Worm (Caenorhabditis elegans) whole organism, mixed stage, embryonic: ENCODE data around the gene Y39B6A.9.

ENCODE experiments used
- ceh-39 ChIP-seq: fragments of 150-350 bp; optimal IDR thresholded peaks from 2 replicates; lab custom pipeline; 2014; ENCODE audit warnings: missing biosample characterization, missing genetic modification characterization
- ceh-83 ChIP-seq: fragments of 200-800 bp; sonication (Bioruptor generic); optimal IDR thresholded peaks from 2 replicates; lab custom pipeline; 2018; ENCODE audit warnings: mild to moderate bottlenecking, missing genetic modification characterization, missing compliant biosample characterization
- ces-1 ChIP-seq: fragments of 150-350 bp; optimal IDR thresholded peaks from 2 replicates; lab custom pipeline; 2014; ENCODE audit warnings: missing biosample characterization, missing genetic modification reagents, missing genetic modification characterization
- cnd-1 ChIP-seq: fragments of 200-800 bp; sonication (Bioruptor generic); optimal IDR thresholded peaks from 2 replicates; lab custom pipeline; 2018; ENCODE audit warnings: mild to moderate bottlenecking, missing genetic modification characterization, missing compliant biosample characterization
- drap-1 ChIP-seq: fragments of 200-800 bp; sonication (Bioruptor generic); optimal IDR thresholded peaks from 3 replicates; lab custom pipeline; 2018; ENCODE audit warnings: mild to moderate bottlenecking, missing genetic modification characterization, missing compliant biosample characterization
- elt-1 ChIP-seq: sonication (generic microtip); optimal IDR thresholded peaks from 2 replicates; lab custom pipeline; 2017; ENCODE audit warnings: missing genetic modification characterization, mild to moderate bottlenecking, missing compliant biosample characterization, antibody characterized with exemption, moderate library complexity, borderline replicate concordance; ENCODE audit not compliant: insufficient read depth
- elt-3 ChIP-seq: fragments of 150-350 bp; optimal IDR thresholded peaks from 2 replicates; lab custom pipeline; 2014; ENCODE audit warnings: missing biosample characterization, missing genetic modification characterization
- flh-1 ChIP-seq: fragments of 200-800 bp; sonication (Bioruptor generic); optimal IDR thresholded peaks from 2 replicates; lab custom pipeline; 2018; ENCODE audit warnings: mild to moderate bottlenecking, missing genetic modification characterization, moderate library complexity, missing compliant biosample characterization
- ham-2 ChIP-seq: fragments of 200-800 bp; sonication (Bioruptor generic); optimal IDR thresholded peaks from 2 replicates; lab custom pipeline; 2018; ENCODE audit warnings: mild to moderate bottlenecking, missing genetic modification characterization, missing compliant biosample characterization
- hlh-1 ChIP-seq: fragments of 150-350 bp; optimal IDR thresholded peaks from 2 replicates; lab custom pipeline; 2014; ENCODE audit warnings: missing biosample characterization, missing genetic modification reagents, missing genetic modification characterization
- lin-13 ChIP-seq: fragments of 150-350 bp; optimal IDR thresholded peaks from 2 replicates; lab custom pipeline; 2014; ENCODE audit warnings: missing biosample characterization, missing genetic modification characterization
- lin-32 ChIP-seq: fragments of 200-800 bp; sonication (Bioruptor generic); optimal IDR thresholded peaks from 2 replicates; lab custom pipeline; 2018; ENCODE audit warnings: mild to moderate bottlenecking, missing genetic modification characterization, missing compliant biosample characterization
- lsy-2 ChIP-seq: fragments of 150-350 bp; optimal IDR thresholded peaks from 2 replicates; lab custom pipeline; 2014; ENCODE audit warnings: missing biosample characterization, missing genetic modification characterization
- mab-5 ChIP-seq: fragments of 150-350 bp; optimal IDR thresholded peaks from 2 replicates; lab custom pipeline; 2014; ENCODE audit warnings: missing biosample characterization, missing genetic modification characterization
- mep-1 ChIP-seq: fragments of 150-350 bp; optimal IDR thresholded peaks from 2 replicates; lab custom pipeline; 2017; ENCODE audit warnings: missing biosample characterization, missing genetic modification reagents, missing genetic modification characterization, inconsistent platforms
- nhr-12 ChIP-seq: fragments of 150-350 bp; optimal IDR thresholded peaks from 2 replicates; lab custom pipeline; 2014; ENCODE audit warnings: missing biosample characterization, missing genetic modification characterization
- nhr-2 ChIP-seq: fragments of 150-350 bp; optimal IDR thresholded peaks from 2 replicates; lab custom pipeline; 2014; ENCODE audit warnings: missing biosample characterization, missing genetic modification characterization
- nhr-237 ChIP-seq: fragments of 150-350 bp; optimal IDR thresholded peaks from 2 replicates; lab custom pipeline; 2014; ENCODE audit warnings: missing biosample characterization, missing genetic modification characterization
- nhr-28 ChIP-seq: fragments of 150-350 bp; optimal IDR thresholded peaks from 2 replicates; lab custom pipeline; 2014; ENCODE audit warnings: missing biosample characterization, missing genetic modification characterization
- nhr-76 ChIP-seq: sonication (generic microtip); optimal IDR thresholded peaks from 2 replicates; lab custom pipeline; 2017; ENCODE audit warnings: missing biosample characterization, missing genetic modification characterization
- pha-4 ChIP-seq: fragments of 150-350 bp; optimal IDR thresholded peaks from 2 replicates; lab custom pipeline; 2018; ENCODE audit warnings: missing biosample characterization, missing genetic modification reagents, missing genetic modification characterization
- sem-2 ChIP-seq: fragments of 200-800 bp; sonication (Bioruptor generic); optimal IDR thresholded peaks from 2 replicates; lab custom pipeline; 2018; ENCODE audit warnings: mild to moderate bottlenecking, missing genetic modification characterization, missing compliant biosample characterization
- snpc-4 ChIP-seq: fragments of 150-350 bp; optimal IDR thresholded peaks from 2 replicates; lab custom pipeline; 2014; ENCODE audit warnings: missing biosample characterization, missing genetic modification characterization
- sptf-1 ChIP-seq: sonication (generic microtip); optimal IDR thresholded peaks from 2 replicates; lab custom pipeline; 2017; ENCODE audit warnings: mild to moderate bottlenecking, missing genetic modification characterization, moderate library complexity, missing compliant biosample characterization
- tbx-8 ChIP-seq: fragments of 200-800 bp; sonication (Bioruptor generic); optimal IDR thresholded peaks from 2 replicates; lab custom pipeline; 2018; ENCODE audit warnings: mild to moderate bottlenecking, missing genetic modification characterization, moderate library complexity, missing compliant biosample characterization
- unc-120 ChIP-seq: sonication (generic microtip); optimal IDR thresholded peaks from 2 replicates; lab custom pipeline; 2017; ENCODE audit warnings: missing genetic modification characterization, missing compliant biosample characterization; ENCODE audit not compliant: poor library complexity, severe bottlenecking
- unc-39 ChIP-seq: fragments of 150-350 bp; optimal IDR thresholded peaks from 2 replicates; lab custom pipeline; 2014; ENCODE audit warnings: missing biosample characterization, missing genetic modification characterization
- unc-62 ChIP-seq: fragments of 150-350 bp; optimal IDR thresholded peaks from 2 replicates; lab custom pipeline; 2014; ENCODE audit warnings: missing biosample characterization, missing genetic modification reagents, missing genetic modification characterization
- zip-8 ChIP-seq: fragments of 150-350 bp; optimal IDR thresholded peaks from 2 replicates; lab custom pipeline; 2014; ENCODE audit warnings: missing biosample characterization, missing genetic modification characterization

Y39B6A.9 gene

ce11 chrV:19148350-19148749, 12.0 kb downstream of the Y39B6A.9 start:
- no peak for TF ChIP-seq nhr-12 (tag; lab: Kevin White, UChicago)
- peak; percentile 13 for TF ChIP-seq drap-1 (GFP tag; lab: Kevin White, UChicago)

- TF ChIP-seq lin-32 (GFP tag; lab: Kevin White, UChicago) (no peak), drap-1 (GFP tag; lab: Kevin White, UChicago) (no peak), nhr-237 (tag; lab: Kevin White, UChicago) (no peak), ceh-83 (no peak), tbx-8 (GFP tag; lab: Kevin White, UChicago) (no peak), cnd-1 (tag; lab: Kevin White, UChicago) (no peak), ces-1 (GFP tag; lab: Kevin White, UChicago) (no peak), mep-1 (tag; lab: Kevin White, UChicago) (no peak), mab-5 (tag; lab: Kevin White, UChicago) (no peak), elt-3 (no peak), unc-62 (GFP tag; lab: Kevin White, UChicago) (no peak)
These were observed 12.8 kb downstream of the Y39B6A.9 start, which contains the start of gene Y39B6A.7 for ce11 chrV:19149057-19149456. Y39B6A.7 (minus strand) TSS chrV:19149157.

- TF ChIP-seq sem-2 (GFP tag; lab: Kevin White, UChicago), result no peak
- no peak for TF ChIP-seq lin-13 (tag; lab: Kevin White, UChicago)
- TF ChIP-seq flh-1, result no peak
- TF ChIP-seq mep-1 (tag; lab: Kevin White, UChicago), result no peak
- TF ChIP-seq cnd-1 (tag; lab: Kevin White, UChicago), result no peak
- no peak for TF ChIP-seq ces-1 (GFP tag; lab: Kevin White, UChicago)
- no peak for TF ChIP-seq elt-1 (tag; lab: Kevin White, UChicago)
- no peak for TF ChIP-seq elt-3
- TF ChIP-seq drap-1 (GFP tag; lab: Kevin White, UChicago), result no peak
- no peak for TF ChIP-seq hlh-1 (tag; lab: Kevin White, UChicago)
- TF ChIP-seq zip-8 (tag; lab: Kevin White, UChicago), result no peak
- TF ChIP-seq nhr-76 (tag; lab: Kevin White, UChicago), result no peak
- no peak for TF ChIP-seq nhr-2 (tag; lab: Kevin White, UChicago)
- no peak for TF ChIP-seq pha-4 (tag; lab: Kevin White, UChicago)
- no peak for TF ChIP-seq unc-120 (tag; lab: Kevin White, UChicago)
- TF ChIP-seq lsy-2 (tag; lab: Kevin White, UChicago), result no peak
- TF ChIP-seq ceh-39 (tag; lab: Kevin White, UChicago), result no peak
These were observed 16.0 kb downstream of the Y39B6A.9 start, which contains the start of gene Y39B6A.69 for ce11 chrV:19152328-19152727. Y39B6A.69 (minus strand) TSS chrV:19152428.

ce11 chrV:19153244-19153643, 16.9 kb downstream of the Y39B6A.9 start:
- TF ChIP-seq ham-2 (no peak), cnd-1 (tag; lab: Kevin White, UChicago) (no peak), elt-1 (tag; lab: Kevin White, UChicago) (no peak), nhr-2 (tag; lab: Kevin White, UChicago) (peak; percentile 6), flh-1 (no peak), mab-5 (tag; lab: Kevin White, UChicago) (no peak), elt-3 (no peak), unc-39 (tag; lab: Kevin White, UChicago) (no peak), pha-4 (tag; lab: Kevin White, UChicago) (peak; percentile 47)
- TF ChIP-seq, all 35 proteins: peak for 2

- TF ChIP-seq nhr-28 (tag; lab: Kevin White, UChicago) (no peak), unc-120 (tag; lab: Kevin White, UChicago) (no peak)
These were observed 17.5 kb downstream of the Y39B6A.9 start, which contains the start of gene tsp-13 for ce11 chrV:19153806-19154205. tsp-13 (plus strand) TSS chrV:19154106.

ce11 chrV:19158664-19159063, 22.4 kb downstream of the Y39B6A.9 start, which contains the start of gene Y39B6A.5:
Y39B6A.5 (minus strand) TSS chrV:19158877.
- no peak for TF ChIP-seq lsy-2 (tag; lab: Kevin White, UChicago)
- no peak for TF ChIP-seq tbx-8 (GFP tag; lab: Kevin White, UChicago)
- TF ChIP-seq sptf-1 (tag; lab: Kevin White, UChicago), result no peak
- TF ChIP-seq sem-2 (GFP tag; lab: Kevin White, UChicago), result no peak
- no peak for TF ChIP-seq nhr-237 (tag; lab: Kevin White, UChicago)
- no peak for TF ChIP-seq nhr-2 (tag; lab: Kevin White, UChicago)
- no peak for TF ChIP-seq snpc-4 (tag; lab: Kevin White, UChicago)
- no peak for TF ChIP-seq unc-120 (tag; lab: Kevin White, UChicago)
- TF ChIP-seq, all 35 proteins: peak for 0
